Worm (Caenorhabditis elegans): ENCODE results near the gene K11H12.6.

DNA sequence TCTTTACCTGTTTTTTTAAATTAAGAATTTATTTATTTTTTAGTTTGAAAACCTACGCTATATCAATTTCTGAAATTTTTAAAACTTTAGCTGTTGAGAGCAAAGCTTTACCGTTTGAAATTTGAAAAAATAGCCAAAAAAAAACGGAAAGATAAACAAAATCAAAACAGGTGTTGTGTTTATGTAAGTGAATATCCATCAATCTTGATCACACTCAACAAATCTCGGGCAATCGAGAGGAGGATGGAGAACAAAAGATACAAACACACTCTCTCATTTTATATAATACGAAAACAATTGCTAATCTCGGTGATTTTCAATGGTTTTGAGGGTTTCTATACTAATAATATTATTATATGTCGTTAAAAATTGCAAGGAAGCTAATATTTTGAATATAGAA lies 5.5 kb upstream of the K11H12.6 start:
- no peak for TF ChIP-seq ama-1 (optimal IDR thresholded peaks at IDR 0.05)
- TF ChIP-seq pqm-1 (tag; optimal IDR thresholded peaks at IDR 0.05) = no peak
- TF ChIP-seq ceh-24 (tag; optimal IDR thresholded peaks at IDR 0.05) = no peak
- no peak for TF ChIP-seq pros-1 (tag; optimal IDR thresholded peaks at IDR 0.05)
- TF ChIP-seq unc-55 (GFP tag; optimal IDR thresholded peaks at IDR 0.05) = peak; percentile 68
- TF ChIP-seq nfya-1 (tag; optimal IDR thresholded peaks at IDR 0.05) = no peak
- no peak for TF ChIP-seq nhr-232 (tag; optimal IDR thresholded peaks at IDR 0.05)
- TF ChIP-seq fkh-10 (GFP tag; optimal IDR thresholded peaks at IDR 0.05) = no peak

Data from whole organism, late embryonic.